Worm (Caenorhabditis elegans) whole organism, midembryonic: Measurements from ENCODE around the gene C05E7.3.

Source experiments
- T22C8.4 ChIP-seq: fragments of 200-800 bp; sonication (Bioruptor generic); IDR thresholded peaks from 2 replicates; pipeline ENCODE4 v1.3.6; 2022; ENCODE audit warnings: missing genetic modification characterization, missing compliant biosample characterization
- flt-1 ChIP-seq: fragments of 200-800 bp; sonication (Bioruptor generic); IDR thresholded peaks from 2 replicates; pipeline ENCODE4 v1.3.6; 2022; ENCODE audit warnings: missing genetic modification characterization, missing compliant biosample characterization
- klf-2 ChIP-seq: fragments of 200-800 bp; sonication (Bioruptor generic); conservative IDR thresholded peaks from 2 replicates; pipeline ENCODE4 v1.3.6; 2022; ENCODE audit warnings: missing genetic modification reagents, missing genetic modification characterization, missing compliant biosample characterization
- med-1 ChIP-seq: sonication (generic microtip); optimal IDR thresholded peaks from 2 replicates; lab custom pipeline; 2017; ENCODE audit warnings: missing genetic modification characterization, mild to moderate bottlenecking, missing compliant biosample characterization, antibody characterized with exemption, missing genetic modification reagents; ENCODE audit not compliant: insufficient read depth
- ref-1 ChIP-seq: fragments of 200-800 bp; sonication (Bioruptor generic); conservative IDR thresholded peaks from 2 replicates; pipeline ENCODE4 v1.3.6; 2022; ENCODE audit warnings: missing genetic modification reagents, missing genetic modification characterization, missing compliant biosample characterization
- tab-1 ChIP-seq: fragments of 200-800 bp; sonication (Bioruptor generic); IDR thresholded peaks from 2 replicates; pipeline ENCODE4 v1.3.6; 2022; ENCODE audit warnings: missing genetic modification characterization, missing compliant biosample characterization
- ztf-23 ChIP-seq: fragments of 200-800 bp; sonication (Bioruptor generic); IDR thresholded peaks from 2 replicates; pipeline ENCODE4 v1.3.6; 2022; ENCODE audit warnings: missing genetic modification reagents, missing genetic modification characterization, missing compliant biosample characterization
- ztf-29 ChIP-seq: fragments of 200-800 bp; sonication (Bioruptor generic); IDR thresholded peaks from 2 replicates; pipeline ENCODE4 v1.3.6; 2022; ENCODE audit warnings: missing genetic modification reagents, missing genetic modification characterization, missing compliant biosample characterization

ce11 chrX:12958897-12959296 lies 12.5 kb upstream of the C05E7.3 start:
- TF ChIP-seq klf-2 (GFP tag; lab: Robert Waterston, UW) (no peak), flt-1 (GFP tag; lab: Robert Waterston, UW) (no peak), T22C8.4 (GFP tag; lab: Robert Waterston, UW) (no peak), tab-1 (no peak), med-1 (GFP tag; lab: Kevin White, UChicago) (no peak), ztf-29 (no peak), ref-1 (GFP tag; lab: Robert Waterston, UW) (no peak), ztf-23 (GFP tag; lab: Robert Waterston, UW) (no peak)
